Fruit fly (Drosophila melanogaster): Measurements from ENCODE around the gene ND-15.

ND-15 gene

dm6 chr2L:71869-72751, 42.4 kb upstream of the ND-15 start:
- TF ChIP-seq Eip74EF (GFP tag; optimal IDR thresholded peaks at IDR 0.05), result no peak
- peak; percentile 14 for TF ChIP-seq CG6765 (GFP tag; optimal IDR thresholded peaks at IDR 0.05)
- TF ChIP-seq CG17186 (GFP tag; optimal IDR thresholded peaks at IDR 0.05), result no peak
- TF ChIP-seq nom (GFP tag; optimal IDR thresholded peaks at IDR 0.05), result peak; percentile 15
- peak; percentile 56 for TF ChIP-seq pros (GFP tag; optimal IDR thresholded peaks at IDR 0.05)
- TF ChIP-seq CG8281 (tag; optimal IDR thresholded peaks at IDR 0.05), result no peak
- TF ChIP-seq CG3847 (GFP tag; IDR thresholded peaks at IDR 0.05), result no peak
- no peak for TF ChIP-seq lmd (GFP tag; IDR thresholded peaks at IDR 0.05)
- peak; percentile 9 for TF ChIP-seq CG13296 (GFP tag; optimal IDR thresholded peaks at IDR 0.05)
- TF ChIP-seq Hey (tag; optimal IDR thresholded peaks at IDR 0.05), result no peak
- TF ChIP-seq sna (GFP tag; IDR thresholded peaks at IDR 0.05; ENCODE audit: partially characterized antibody), result 0 out of 2 replicates have a peak, but pooled peaks have one; percentile 13
- TF ChIP-seq HLH4C (GFP tag; IDR thresholded peaks at IDR 0.05; ENCODE audit: partially characterized antibody), result no peak
- no peak for TF ChIP-seq CG11723 (GFP tag; optimal IDR thresholded peaks at IDR 0.05)
- peak; percentile 53 for TF ChIP-seq GATAe (GFP tag; conservative IDR thresholded peaks at IDR 0.05)
- TF ChIP-seq CG4730 (GFP tag; IDR thresholded peaks at IDR 0.05), result no peak
- no peak for TF ChIP-seq E2f2 (GFP tag; IDR thresholded peaks at IDR 0.05)
- peak; percentile 93 for TF ChIP-seq chinmo (GFP tag; IDR thresholded peaks at IDR 0.05; ENCODE audit: partially characterized antibody)
- TF ChIP-seq mirr (GFP tag; optimal IDR thresholded peaks at IDR 0.05), result peak; percentile 94
- TF ChIP-seq CG18011 (GFP tag; optimal IDR thresholded peaks at IDR 0.05), result no peak
- TF ChIP-seq dm (GFP tag; optimal IDR thresholded peaks at IDR 0.05), result no peak
- TF ChIP-seq Elba2 (GFP tag; optimal IDR thresholded peaks at IDR 0.05), result no peak
- TF ChIP-seq amos (GFP tag; IDR thresholded peaks at IDR 0.05; ENCODE audit: partially characterized antibody), result peak; percentile 35; the same call in 1 of the 2 replicates
- TF ChIP-seq Abd-B (GFP tag; optimal IDR thresholded peaks at IDR 0.05), result no peak
- no peak for TF ChIP-seq CG18619 (GFP tag; optimal IDR thresholded peaks at IDR 0.05)
- TF ChIP-seq nerfin-1 (tag; optimal IDR thresholded peaks at IDR 0.05), result no peak
- TF ChIP-seq rib (GFP tag; IDR thresholded peaks at IDR 0.05), result 0 out of 2 replicates have a peak, but pooled peaks have one; percentile 51
- no peak for TF ChIP-seq CG9797 (GFP tag; optimal IDR thresholded peaks at IDR 0.05)
- peak; percentile 58 for TF ChIP-seq sens (GFP tag)
- TF ChIP-seq tx (GFP tag; optimal IDR thresholded peaks at IDR 0.05), result no peak
- no peak for TF ChIP-seq Hmr (GFP tag; optimal IDR thresholded peaks at IDR 0.05)
- TF ChIP-seq sqz (GFP tag; optimal IDR thresholded peaks at IDR 0.05), result peak; percentile 23
- TF ChIP-seq Neu2 (GFP tag; optimal IDR thresholded peaks at IDR 0.05; ENCODE audit: borderline replicate concordance), result no peak
- peak; percentile 58; the same call in 2 of the 3 replicates for TF ChIP-seq row (GFP tag; IDR thresholded peaks at IDR 0.05)
- peak; percentile 70 for TF ChIP-seq CG34376 (GFP tag; optimal IDR thresholded peaks at IDR 0.05)
- TF ChIP-seq CG17359 (tag; optimal IDR thresholded peaks at IDR 0.05), result no peak
- peak; percentile 57 to 65 for TF ChIP-seq Trl (optimal IDR thresholded peaks at IDR 0.05)
- TF ChIP-seq Trl (GFP tag; optimal IDR thresholded peaks at IDR 0.05), result no peak
- peak; percentile 53 for TF ChIP-seq YL-1 (GFP tag; optimal IDR thresholded peaks at IDR 0.05)
- TF ChIP-seq ems (GFP tag; optimal IDR thresholded peaks at IDR 0.05), result no peak
- TF ChIP-seq CHES-1-like (GFP tag; optimal IDR thresholded peaks at IDR 0.05), result no peak
- no peak for TF ChIP-seq CG8944 (GFP tag; optimal IDR thresholded peaks at IDR 0.05)
- TF ChIP-seq CG12236 (GFP tag; optimal IDR thresholded peaks at IDR 0.05), result no peak
- peak; percentile 29 for TF ChIP-seq CG12659 (GFP tag; optimal IDR thresholded peaks at IDR 0.05)
- TF ChIP-seq BEAF-32 (GFP tag; optimal IDR thresholded peaks at IDR 0.05), result peak; percentile 54
- no peak for TF ChIP-seq zfh1 (GFP tag; IDR thresholded peaks at IDR 0.05)
- peak; percentile 16 for TF ChIP-seq Sry-β (GFP tag; optimal IDR thresholded peaks at IDR 0.05)
- TF ChIP-seq disco-r (GFP tag; optimal IDR thresholded peaks at IDR 0.05), result no peak
- no peak for TF ChIP-seq zen2 (GFP tag; IDR thresholded peaks at IDR 0.05; ENCODE audit: partially characterized antibody)
